Fruit fly (Drosophila melanogaster): ENCODE measurements around the gene Mcr.

The Mcr gene

dm6 chr2L:8081640-8082485, 919 bp downstream of the Mcr start:
- TF ChIP-seq mld (GFP tag; IDR thresholded peaks at IDR 0.05; ENCODE audit: partially characterized antibody) (no peak), nom (GFP tag; optimal IDR thresholded peaks at IDR 0.05) (no peak), E2f1 (GFP tag; IDR thresholded peaks at IDR 0.05) (no peak), CG5953 (GFP tag; IDR thresholded peaks at IDR 0.05) (peak; percentile 80; the same call in 1 of the 2 replicates), Mes4 (GFP tag; optimal IDR thresholded peaks at IDR 0.05) (no peak), CG17802 (tag; optimal IDR thresholded peaks at IDR 0.05) (no peak), CG11695 (GFP tag; IDR thresholded peaks at IDR 0.05) (peak; percentile 88), CG14441 (GFP tag; IDR thresholded peaks at IDR 0.05) (no peak), shn (GFP tag; optimal IDR thresholded peaks at IDR 0.05) (no peak), schlank (tag; optimal IDR thresholded peaks at IDR 0.05) (peak; percentile 38), Ssrp (tag; optimal IDR thresholded peaks at IDR 0.05) (peak; percentile 86), Sox100B (GFP tag; optimal IDR thresholded peaks at IDR 0.05) (peak; percentile 88), btn (GFP tag; optimal IDR thresholded peaks at IDR 0.05) (no peak), cwo (GFP tag; optimal IDR thresholded peaks at IDR 0.05) (peak; percentile 30), CG12071 (GFP tag; optimal IDR thresholded peaks at IDR 0.05) (no peak), ab (GFP tag; optimal IDR thresholded peaks at IDR 0.05) (no peak), caup (GFP tag; optimal IDR thresholded peaks at IDR 0.05; ENCODE audit: severe bottlenecking) (peak; percentile 64), CG12236 (GFP tag; optimal IDR thresholded peaks at IDR 0.05) (no peak), dati (GFP tag; IDR thresholded peaks at IDR 0.05) (no peak), CG13424 (tag; optimal IDR thresholded peaks at IDR 0.05) (peak; percentile 85), CG12391 (tag; optimal IDR thresholded peaks at IDR 0.05) (peak; percentile 91), BtbVII (GFP tag; optimal IDR thresholded peaks at IDR 0.05) (peak; percentile 45), Awh (GFP tag; IDR thresholded peaks at IDR 0.05) (no peak), Ets65A (GFP tag) (peak; percentile 74), CG9727 (GFP tag; optimal IDR thresholded peaks at IDR 0.05) (peak; percentile 89), Lim3 (GFP tag; IDR thresholded peaks at IDR 0.05) (no peak), CG2712 (tag; optimal IDR thresholded peaks at IDR 0.05) (peak; percentile 92), Vsx1 (GFP tag; optimal IDR thresholded peaks at IDR 0.05) (peak; percentile 72), CG7963 (GFP tag; IDR thresholded peaks at IDR 0.05; ENCODE audit: partially characterized antibody) (no peak), Eip74EF (GFP tag; optimal IDR thresholded peaks at IDR 0.05) (peak in 1 of 2 experiments; percentile 38), CG11398 (GFP tag; optimal IDR thresholded peaks at IDR 0.05) (no peak), phol (tag; optimal IDR thresholded peaks at IDR 0.05) (peak; percentile 77), dysf (GFP tag; IDR thresholded peaks at IDR 0.05) (peak; percentile 91), CG11456 (GFP tag; IDR thresholded peaks at IDR 0.05) (peak; percentile 78; the same call in 2 of the 3 replicates), chinmo (GFP tag; IDR thresholded peaks at IDR 0.05; ENCODE audit: partially characterized antibody) (no peak), CG1529 (GFP tag; optimal IDR thresholded peaks at IDR 0.05) (peak; percentile 71), Fer2 (tag; optimal IDR thresholded peaks at IDR 0.05) (no peak), grn (GFP tag; optimal IDR thresholded peaks at IDR 0.05) (no peak), ash1 (GFP tag; optimal IDR thresholded peaks at IDR 0.05) (no peak), vnd (GFP tag; IDR thresholded peaks at IDR 0.05; ENCODE audit: partially characterized antibody) (no peak), nau (GFP tag; optimal IDR thresholded peaks at IDR 0.05) (no peak), inv (GFP tag; IDR thresholded peaks at IDR 0.05; ENCODE audit: partially characterized antibody) (no peak), CG3995 (GFP tag; optimal IDR thresholded peaks at IDR 0.05) (no peak), CG7839 (tag; optimal IDR thresholded peaks at IDR 0.05) (peak; percentile 84), Aef1 (GFP tag; IDR thresholded peaks at IDR 0.05) (no peak), CG8089 (GFP tag; optimal IDR thresholded peaks at IDR 0.05) (peak; percentile 8), CG1647 (GFP tag; optimal IDR thresholded peaks at IDR 0.05) (no peak), B-H2 (GFP tag; optimal IDR thresholded peaks at IDR 0.05) (no peak)
